Worm (Caenorhabditis elegans) whole organism, midembryonic: Measurements from ENCODE around the gene B0554.4.

Experiments used
- T22C8.4 ChIP-seq: fragments of 200-800 bp; sonication (Bioruptor generic); IDR thresholded peaks from 2 replicates; pipeline ENCODE4 v1.3.6; 2022; ENCODE audit warnings: missing genetic modification characterization, missing compliant biosample characterization
- cog-1 ChIP-seq: sonication (generic microtip); optimal IDR thresholded peaks from 2 replicates; lab custom pipeline; 2016; ENCODE audit warnings: missing genetic modification characterization, missing compliant biosample characterization
- flt-1 ChIP-seq: fragments of 200-800 bp; sonication (Bioruptor generic); IDR thresholded peaks from 2 replicates; pipeline ENCODE4 v1.3.6; 2022; ENCODE audit warnings: missing genetic modification characterization, missing compliant biosample characterization
- klf-2 ChIP-seq: fragments of 200-800 bp; sonication (Bioruptor generic); conservative IDR thresholded peaks from 2 replicates; pipeline ENCODE4 v1.3.6; 2022; ENCODE audit warnings: missing genetic modification reagents, missing genetic modification characterization, missing compliant biosample characterization
- med-1 ChIP-seq: sonication (generic microtip); optimal IDR thresholded peaks from 2 replicates; lab custom pipeline; 2017; ENCODE audit warnings: missing genetic modification characterization, mild to moderate bottlenecking, missing compliant biosample characterization, antibody characterized with exemption, missing genetic modification reagents; ENCODE audit not compliant: insufficient read depth
- ref-1 ChIP-seq: fragments of 200-800 bp; sonication (Bioruptor generic); conservative IDR thresholded peaks from 2 replicates; pipeline ENCODE4 v1.3.6; 2022; ENCODE audit warnings: missing genetic modification reagents, missing genetic modification characterization, missing compliant biosample characterization
- tab-1 ChIP-seq: fragments of 200-800 bp; sonication (Bioruptor generic); IDR thresholded peaks from 2 replicates; pipeline ENCODE4 v1.3.6; 2022; ENCODE audit warnings: missing genetic modification characterization, missing compliant biosample characterization
- ztf-23 ChIP-seq: fragments of 200-800 bp; sonication (Bioruptor generic); IDR thresholded peaks from 2 replicates; pipeline ENCODE4 v1.3.6; 2022; ENCODE audit warnings: missing genetic modification reagents, missing genetic modification characterization, missing compliant biosample characterization
- ztf-29 ChIP-seq: fragments of 200-800 bp; sonication (Bioruptor generic); IDR thresholded peaks from 2 replicates; pipeline ENCODE4 v1.3.6; 2022; ENCODE audit warnings: missing genetic modification reagents, missing genetic modification characterization, missing compliant biosample characterization

B0554.4 gene

DNA sequence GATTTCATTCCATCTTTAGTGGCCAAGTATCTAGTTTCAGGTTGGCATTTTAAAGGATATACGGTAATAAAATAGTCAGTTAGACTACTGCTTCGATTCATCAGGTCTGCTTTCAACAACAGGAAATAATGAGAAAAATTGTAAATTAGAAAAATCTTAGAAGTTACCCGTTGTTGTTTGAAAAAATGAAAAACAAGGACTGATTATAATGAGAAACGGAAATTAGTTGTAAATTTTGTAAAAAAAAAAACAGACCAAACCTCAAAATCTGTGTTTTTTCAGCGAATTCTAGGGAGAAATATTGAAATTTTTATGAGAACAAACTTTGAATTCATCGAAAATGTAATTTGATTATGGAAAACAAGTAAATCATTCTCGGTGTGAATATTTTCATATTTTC lies 25.9 kb upstream of the B0554.4 start, which contains the start of gene srh-62:
Gene srh-62, minus strand, starts transcription at position 101 of the 400 bp plus-strand sequence.
- no peak for TF ChIP-seq ztf-29
- no peak for TF ChIP-seq cog-1 (tag; lab: Kevin White, UChicago)
- TF ChIP-seq tab-1 (GFP tag; lab: Robert Waterston, UW): no peak
- TF ChIP-seq ztf-23 (GFP tag; lab: Robert Waterston, UW): no peak
- TF ChIP-seq ref-1 (GFP tag; lab: Robert Waterston, UW): no peak
- TF ChIP-seq flt-1 (GFP tag; lab: Robert Waterston, UW): no peak
- no peak for TF ChIP-seq klf-2
- no peak for TF ChIP-seq med-1 (GFP tag; lab: Kevin White, UChicago)
- no peak for TF ChIP-seq T22C8.4 (GFP tag; lab: Robert Waterston, UW)

DNA sequence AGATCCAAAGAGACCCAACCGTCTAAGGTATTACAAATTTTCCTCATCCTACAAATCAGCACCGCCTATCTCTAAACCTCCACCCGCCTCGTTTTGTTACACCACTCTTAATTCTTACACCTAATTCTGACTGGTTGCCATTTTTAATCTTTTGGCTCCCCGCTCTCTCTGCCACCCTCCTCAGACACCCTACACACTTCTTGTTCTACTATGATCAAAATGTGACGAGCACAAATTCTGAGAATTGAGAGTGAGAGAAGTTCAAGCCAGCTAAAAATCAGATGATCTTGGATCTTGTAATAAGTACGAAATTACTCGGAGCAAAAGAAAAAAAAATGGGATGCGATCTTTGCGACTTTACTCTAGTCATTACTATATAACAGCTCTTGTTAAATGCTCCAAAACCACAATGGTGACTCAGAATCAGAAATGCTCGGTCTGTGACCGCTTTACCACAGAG lies 24.7 kb upstream of the B0554.4 start, which contains the start of gene nhr-252:
Gene nhr-252, plus strand, starts transcription at position 410 of the 460 bp plus-strand sequence.
- TF ChIP-seq tab-1 (GFP tag; lab: Robert Waterston, UW) (no peak), med-1 (GFP tag; lab: Kevin White, UChicago) (no peak), cog-1 (tag; lab: Kevin White, UChicago) (no peak)

DNA sequence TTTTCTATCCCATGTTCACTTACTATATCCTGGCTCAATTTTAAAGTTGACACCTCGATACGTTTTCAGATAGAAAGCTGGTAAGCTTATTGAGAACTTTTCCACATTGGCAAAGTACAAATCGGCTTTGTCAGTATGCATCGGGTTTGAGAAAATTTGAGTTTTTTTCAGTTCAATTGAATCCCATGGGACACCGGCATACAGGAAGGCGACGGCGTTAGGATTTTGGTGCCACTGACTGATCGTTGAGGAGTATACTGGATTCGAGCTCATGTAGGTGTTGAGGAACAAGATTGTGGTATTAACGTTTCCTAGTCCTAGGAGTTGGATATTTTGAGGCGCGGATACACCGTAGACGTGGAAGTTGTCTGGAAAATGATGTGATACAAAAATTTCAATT lies 16.1 kb upstream of the B0554.4 start:
- TF ChIP-seq tab-1 (GFP tag; lab: Robert Waterston, UW) (no peak), med-1 (GFP tag; lab: Kevin White, UChicago) (no peak), klf-2 (no peak), ztf-23 (GFP tag; lab: Robert Waterston, UW) (no peak), cog-1 (tag; lab: Kevin White, UChicago) (no peak), ref-1 (GFP tag; lab: Robert Waterston, UW) (no peak), ztf-29 (no peak), flt-1 (GFP tag; lab: Robert Waterston, UW) (no peak)

DNA sequence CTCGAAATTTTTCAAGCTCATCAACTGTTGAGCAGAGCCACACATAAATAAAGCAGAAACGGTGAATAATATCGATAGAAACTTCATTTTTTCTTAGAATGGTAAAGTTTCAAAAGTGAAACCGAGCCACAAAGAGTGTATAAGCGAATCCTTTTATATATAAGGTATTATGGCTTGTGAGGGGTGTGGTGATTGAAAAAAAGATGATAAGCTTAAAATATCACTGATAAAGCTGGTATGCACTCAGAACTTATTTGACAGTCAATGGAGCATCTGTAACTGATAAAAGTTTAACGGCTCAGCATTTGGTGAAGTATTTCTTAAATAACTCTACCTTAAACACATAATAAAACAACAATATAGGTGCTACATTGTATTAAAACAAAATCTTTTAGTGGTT lies 14.3 kb upstream of the B0554.4 start, which contains the start of gene dod-19:
Gene dod-19, minus strand, starts transcription at position 130 of the 400 bp plus-strand sequence.
- TF ChIP-seq ztf-29: no peak
- no peak for TF ChIP-seq T22C8.4 (GFP tag; lab: Robert Waterston, UW)
- no peak for TF ChIP-seq cog-1 (tag; lab: Kevin White, UChicago)
- no peak for TF ChIP-seq ref-1 (GFP tag; lab: Robert Waterston, UW)
- TF ChIP-seq ztf-23 (GFP tag; lab: Robert Waterston, UW): no peak
- TF ChIP-seq flt-1 (GFP tag; lab: Robert Waterston, UW): no peak
- no peak for TF ChIP-seq med-1 (GFP tag; lab: Kevin White, UChicago)

DNA sequence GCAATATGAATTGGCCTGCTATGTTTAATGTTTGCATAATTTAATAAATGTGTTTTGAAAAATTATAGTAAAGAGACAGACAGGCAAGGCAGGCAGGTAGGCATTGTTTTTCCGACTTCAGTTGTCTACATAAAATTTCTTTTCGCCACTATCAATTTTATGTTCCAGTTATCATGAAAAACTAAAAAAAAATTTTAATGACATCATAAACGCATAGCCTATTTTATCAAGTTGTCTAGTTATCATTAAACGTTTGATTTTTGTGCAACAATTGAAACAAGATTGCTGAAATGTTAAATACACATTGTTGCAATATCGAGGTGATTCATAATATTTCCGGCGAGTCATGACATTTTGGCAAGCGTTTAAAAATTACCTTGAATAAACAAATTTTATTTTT lies 13.9 kb upstream of the B0554.4 start:
- TF ChIP-seq flt-1 (GFP tag; lab: Robert Waterston, UW) (no peak), T22C8.4 (GFP tag; lab: Robert Waterston, UW) (no peak), cog-1 (tag; lab: Kevin White, UChicago) (no peak), med-1 (GFP tag; lab: Kevin White, UChicago) (no peak), tab-1 (GFP tag; lab: Robert Waterston, UW) (no peak), klf-2 (no peak), ztf-23 (GFP tag; lab: Robert Waterston, UW) (no peak), ztf-29 (no peak), ref-1 (GFP tag; lab: Robert Waterston, UW) (no peak)

DNA sequence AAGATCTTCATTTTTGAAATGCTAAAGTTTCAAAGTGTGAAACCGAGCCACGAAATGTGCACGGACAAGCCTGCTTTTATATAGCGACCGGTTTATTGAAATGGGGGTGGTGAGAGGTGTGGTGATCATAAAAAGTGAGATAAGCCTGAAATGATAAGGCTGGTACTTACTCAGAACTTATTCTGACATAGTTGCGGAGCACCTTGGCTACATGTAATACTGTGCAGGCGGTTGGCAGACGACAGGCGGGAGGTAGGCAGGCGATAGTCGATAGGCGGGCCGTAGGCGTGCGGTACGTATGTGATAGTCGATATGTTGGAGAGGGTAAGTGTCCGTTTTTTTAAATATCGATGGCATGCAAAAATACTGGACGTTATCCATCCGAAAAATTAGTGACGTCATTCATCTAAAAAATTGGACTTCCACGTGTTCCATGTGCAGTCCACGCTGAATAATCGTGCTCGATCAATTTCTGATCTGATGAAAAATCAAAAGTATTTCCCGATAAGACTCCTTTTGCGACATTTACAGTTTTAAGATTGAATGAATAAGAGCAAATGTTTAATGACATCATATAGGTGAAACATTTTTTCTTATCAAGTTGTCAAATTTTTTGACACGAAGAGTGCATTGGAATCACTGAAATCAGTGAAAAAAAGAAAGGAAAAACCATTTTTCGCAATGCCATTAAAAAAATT lies 11.1 kb upstream of the B0554.4 start, which contains the start of gene irg-8:
Gene irg-8, minus strand, starts transcription at position 51 of the 698 bp plus-strand sequence.
- TF ChIP-seq klf-2 (no peak), T22C8.4 (GFP tag; lab: Robert Waterston, UW) (no peak), ztf-23 (GFP tag; lab: Robert Waterston, UW) (no peak), med-1 (GFP tag; lab: Kevin White, UChicago) (no peak), tab-1 (GFP tag; lab: Robert Waterston, UW) (no peak), flt-1 (GFP tag; lab: Robert Waterston, UW) (no peak), ztf-29 (no peak), ref-1 (GFP tag; lab: Robert Waterston, UW) (no peak)

DNA sequence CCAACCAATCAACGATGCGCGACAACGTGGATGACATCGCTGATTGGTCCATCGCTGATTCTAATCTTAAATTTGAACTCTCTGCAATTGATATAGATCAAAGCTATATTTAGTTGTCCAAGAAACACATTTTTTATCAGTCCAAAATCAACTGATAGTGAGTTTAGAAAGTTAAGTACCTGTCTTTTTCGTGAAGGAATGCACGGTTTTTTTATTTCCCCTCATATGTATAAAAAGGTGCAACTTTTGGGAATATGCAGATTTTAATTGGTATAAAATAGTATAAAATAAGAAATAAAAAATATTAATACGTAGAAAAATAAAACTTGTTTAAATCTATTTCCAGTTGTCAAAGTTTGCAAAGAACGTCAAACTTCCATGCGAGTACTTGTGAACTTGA lies 10.5 kb upstream of the B0554.4 start, which contains the start of gene Y39D8A.1:
Gene Y39D8A.1, plus strand, starts transcription at position 301 of the 400 bp plus-strand sequence.
- TF ChIP-seq T22C8.4 (GFP tag; lab: Robert Waterston, UW) (no peak), klf-2 (no peak), flt-1 (GFP tag; lab: Robert Waterston, UW) (no peak), ztf-29 (no peak)

DNA sequence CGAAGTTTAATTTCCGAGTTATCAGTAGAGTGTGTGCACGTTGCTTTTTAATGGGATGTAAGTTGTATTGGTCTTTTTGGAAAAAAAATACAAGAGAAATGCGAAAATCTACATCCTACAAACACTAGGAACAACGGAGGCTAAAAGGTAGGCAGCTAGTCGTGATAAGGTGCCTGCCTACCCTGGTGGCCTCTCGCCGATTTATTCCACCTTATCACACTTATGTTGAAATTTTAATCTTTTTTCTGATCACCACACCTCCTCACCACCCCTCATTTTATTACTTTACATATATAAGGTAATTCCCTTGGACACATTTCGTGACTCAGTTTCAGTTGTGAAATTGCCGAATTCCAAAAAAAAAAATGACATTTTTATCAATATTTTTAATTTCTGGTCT lies 6.8 kb upstream of the B0554.4 start, which contains the start of gene dod-20:
Gene dod-20, plus strand, starts transcription at position 301 of the 400 bp plus-strand sequence.
- TF ChIP-seq ref-1 (GFP tag; lab: Robert Waterston, UW) (no peak), ztf-29 (no peak), flt-1 (GFP tag; lab: Robert Waterston, UW) (no peak), klf-2 (no peak), med-1 (GFP tag; lab: Kevin White, UChicago) (no peak)

DNA sequence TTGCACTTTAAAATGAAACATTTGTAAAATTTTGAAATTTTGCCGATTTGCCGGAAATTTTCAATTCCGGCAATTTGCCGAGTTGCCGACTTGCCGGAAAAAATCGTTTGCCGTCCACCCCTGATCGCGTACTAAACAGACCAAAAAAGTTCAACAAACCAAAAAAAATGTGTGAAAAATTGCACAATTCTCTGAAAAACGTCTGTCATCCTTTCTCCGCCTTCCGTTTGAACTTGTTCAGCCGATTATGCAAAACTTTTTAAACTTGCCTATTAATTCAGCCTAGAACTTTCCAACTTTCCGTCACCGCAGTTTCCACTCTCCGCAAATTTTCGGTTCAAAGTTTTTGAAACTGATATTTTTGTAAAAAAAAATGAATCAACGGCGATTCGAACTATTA lies 4.8 kb upstream of the B0554.4 start, which contains the start of gene B0554.5:
Gene B0554.5, plus strand, starts transcription at position 301 of the 400 bp plus-strand sequence.
- no peak for TF ChIP-seq tab-1 (GFP tag; lab: Robert Waterston, UW)
- TF ChIP-seq klf-2: no peak
- no peak for TF ChIP-seq T22C8.4 (GFP tag; lab: Robert Waterston, UW)
- TF ChIP-seq flt-1 (GFP tag; lab: Robert Waterston, UW): no peak
- TF ChIP-seq ztf-23 (GFP tag; lab: Robert Waterston, UW): no peak
- no peak for TF ChIP-seq cog-1 (tag; lab: Kevin White, UChicago)
- TF ChIP-seq ref-1 (GFP tag; lab: Robert Waterston, UW): no peak
- TF ChIP-seq med-1 (GFP tag; lab: Kevin White, UChicago): no peak
- no peak for TF ChIP-seq ztf-29
